Fruit fly (Drosophila melanogaster) whole organism, embryonic: ENCODE results near the gene Desat1.

Experiments used
- ATbp ChIP-seq: fragments of 200-800 bp; sonication (Bioruptor generic); optimal IDR thresholded peaks from 2 replicates; lab custom pipeline; 2017; ENCODE audit warnings: missing biosample characterization, mild to moderate bottlenecking, missing genetic modification characterization, missing genetic modification reagents
- Atf-2 ChIP-seq: fragments of 200-800 bp; sonication (Bioruptor generic); optimal IDR thresholded peaks from 2 replicates; lab custom pipeline; 2016; ENCODE audit warnings: missing biosample characterization, missing genetic modification characterization
- Atf3 ChIP-seq: fragments of 200-800 bp; sonication (Bioruptor generic); optimal IDR thresholded peaks from 3 replicates; lab custom pipeline; 2016; ENCODE audit warnings: missing biosample characterization, missing genetic modification characterization
- BEAF-32 ChIP-seq: fragments of 200-800 bp; sonication (Bioruptor generic); optimal IDR thresholded peaks from 3 replicates; lab custom pipeline; 2017; ENCODE audit warnings: missing biosample characterization, missing genetic modification characterization, mild to moderate bottlenecking, moderate library complexity, missing genetic modification reagents
- CG10654 ChIP-seq: fragments of 200-800 bp; sonication (Bioruptor generic); optimal IDR thresholded peaks from 2 replicates; lab custom pipeline; 2016; ENCODE audit warnings: missing biosample characterization, missing genetic modification characterization
- CG12071 ChIP-seq: fragments of 200-800 bp; sonication (Bioruptor generic); optimal IDR thresholded peaks from 3 replicates; lab custom pipeline; 2018; ENCODE audit warnings: missing biosample characterization, mild to moderate bottlenecking, missing genetic modification characterization
- CG12299 ChIP-seq: fragments of 200-800 bp; sonication (Bioruptor generic); optimal IDR thresholded peaks from 2 replicates; lab custom pipeline; 2018; ENCODE audit warnings: missing biosample characterization, mild to moderate bottlenecking, missing genetic modification characterization
- CG12769 ChIP-seq: fragments of 200-800 bp; sonication (Bioruptor generic); optimal IDR thresholded peaks from 2 replicates; lab custom pipeline; 2019; ENCODE audit warnings: missing biosample characterization, mild to moderate bottlenecking, missing genetic modification characterization, moderate library complexity
- CG14667 ChIP-seq: fragments of 200-800 bp; sonication (Bioruptor generic); IDR thresholded peaks from 2 replicates; pipeline ENCODE4 v1.3.6; 2022; ENCODE audit warnings: missing biosample characterization, missing genetic modification characterization
- CG1647 ChIP-seq: fragments of 200-800 bp; sonication (Bioruptor generic); optimal IDR thresholded peaks from 3 replicates; lab custom pipeline; 2016; ENCODE audit warnings: missing biosample characterization, missing genetic modification characterization
- CG16815 ChIP-seq: fragments of 200-800 bp; sonication (Bioruptor generic); optimal IDR thresholded peaks from 3 replicates; lab custom pipeline; 2017; ENCODE audit warnings: missing biosample characterization, mild to moderate bottlenecking, missing genetic modification characterization
- CG17359 ChIP-seq: fragments of 200-800 bp; sonication (Bioruptor generic); optimal IDR thresholded peaks from 3 replicates; lab custom pipeline; 2018; ENCODE audit warnings: missing biosample characterization, mild to moderate bottlenecking, missing genetic modification characterization, moderate library complexity
- CG17385 ChIP-seq: fragments of 200-800 bp; sonication (Bioruptor generic); optimal IDR thresholded peaks from 3 replicates; lab custom pipeline; 2018; ENCODE audit warnings: missing biosample characterization, mild to moderate bottlenecking, missing genetic modification characterization
- CG18011 ChIP-seq: fragments of 200-800 bp; sonication (Bioruptor generic); optimal IDR thresholded peaks from 2 replicates; lab custom pipeline; 2017; ENCODE audit warnings: missing biosample characterization, missing genetic modification characterization, mild to moderate bottlenecking, moderate library complexity, missing genotype
- CG18262 ChIP-seq: fragments of 200-800 bp; optimal IDR thresholded peaks from 3 replicates; lab custom pipeline; 2019; ENCODE audit warnings: missing biosample characterization, mild to moderate bottlenecking, missing genetic modification characterization, moderate library complexity
- CG2199 ChIP-seq: fragments of 200-800 bp; sonication (Bioruptor generic); IDR thresholded peaks from 3 replicates; pipeline ENCODE4 v1.3.6; 2022; ENCODE audit warnings: missing biosample characterization, missing genetic modification characterization
- CG30020 ChIP-seq: fragments of 200-800 bp; optimal IDR thresholded peaks from 2 replicates; lab custom pipeline; 2019; ENCODE audit warnings: missing biosample characterization, mild to moderate bottlenecking, missing genetic modification characterization, moderate library complexity
- CG31224 ChIP-seq: fragments of 200-800 bp; sonication (Bioruptor generic); IDR thresholded peaks from 2 replicates; pipeline ENCODE4 v1.3.6; 2022; ENCODE audit warnings: missing biosample characterization, missing genetic modification characterization
- CG4360 ChIP-seq: fragments of 200-800 bp; sonication (Bioruptor generic); IDR thresholded peaks from 2 replicates; pipeline ENCODE4 v1.3.6; 2022; ENCODE audit warnings: missing biosample characterization, missing genetic modification characterization
- CG4820 ChIP-seq: fragments of 200-800 bp; sonication (Bioruptor generic); optimal IDR thresholded peaks from 3 replicates; lab custom pipeline; 2016; ENCODE audit warnings: missing biosample characterization, missing genetic modification characterization
- CG5953 ChIP-seq: fragments of 200-800 bp; sonication (Bioruptor generic); IDR thresholded peaks from 2 replicates; pipeline ENCODE4 v1.3.6; 2022; ENCODE audit warnings: missing biosample characterization, missing genetic modification characterization
- CG6765 ChIP-seq: fragments of 200-800 bp; sonication (Bioruptor generic); optimal IDR thresholded peaks from 3 replicates; lab custom pipeline; 2017; ENCODE audit warnings: missing biosample characterization, mild to moderate bottlenecking, missing genetic modification characterization
- Dll ChIP-seq: fragments of 200-800 bp; sonication (Bioruptor generic); IDR thresholded peaks from 4 replicates; pipeline ENCODE4 v1.3.6; 2022; ENCODE audit warnings: missing biosample characterization, missing genetic modification characterization; ENCODE audit not compliant: partially characterized antibody
- Fer2 ChIP-seq: fragments of 200-800 bp; sonication (Bioruptor generic); optimal IDR thresholded peaks from 2 replicates; lab custom pipeline; 2018; ENCODE audit warnings: missing biosample characterization, mild to moderate bottlenecking, missing genetic modification characterization, moderate library complexity
- Gsc ChIP-seq: fragments of 200-800 bp; sonication (Bioruptor generic); IDR thresholded peaks from 2 replicates; pipeline ENCODE4 v1.3.6; 2022; ENCODE audit warnings: missing biosample characterization, missing genetic modification characterization
- Lhr ChIP-seq: fragments of 200-800 bp; sonication (Bioruptor generic); optimal IDR thresholded peaks from 3 replicates; lab custom pipeline; 2017; ENCODE audit warnings: mild to moderate bottlenecking, missing biosample characterization, missing genetic modification reagents, missing genetic modification characterization
- Myb ChIP-seq: fragments of 200-800 bp; sonication (Bioruptor generic); optimal IDR thresholded peaks from 2 replicates; lab custom pipeline; 2016; ENCODE audit warnings: missing biosample characterization, missing genetic modification characterization
- Pdp1 ChIP-seq, 2 experiments: fragments of 200-800 bp; sonication (Bioruptor generic); optimal IDR thresholded peaks; 3 replicates each; lab custom pipeline; 2016; ENCODE audit warnings: missing biosample characterization in 2 of 2, missing genetic modification characterization in 2 of 2, mild to moderate bottlenecking in 1 of 2, moderate library complexity in 1 of 2
- Sox102F ChIP-seq: fragments of 200-800 bp; sonication (Bioruptor generic); optimal IDR thresholded peaks from 2 replicates; lab custom pipeline; 2018; ENCODE audit warnings: missing biosample characterization, mild to moderate bottlenecking, missing genetic modification characterization, moderate library complexity
- aop ChIP-seq: fragments of 200-800 bp; sonication (Bioruptor generic); IDR thresholded peaks from 2 replicates; pipeline ENCODE4 v1.3.6; 2022; ENCODE audit warnings: missing biosample characterization, missing genetic modification characterization
- ara ChIP-seq: fragments of 200-800 bp; sonication (Bioruptor generic); IDR thresholded peaks from 2 replicates; pipeline ENCODE4 v1.3.6; 2022; ENCODE audit warnings: missing biosample characterization, missing genetic modification characterization
- da ChIP-seq: fragments of 200-800 bp; sonication (Bioruptor generic); optimal IDR thresholded peaks from 2 replicates; lab custom pipeline; 2016; ENCODE audit warnings: missing biosample characterization, missing genetic modification characterization
- exex ChIP-seq: fragments of 200-800 bp; sonication (Bioruptor generic); optimal IDR thresholded peaks from 4 replicates; lab custom pipeline; 2018; ENCODE audit warnings: missing biosample characterization, mild to moderate bottlenecking, missing genetic modification characterization, moderate library complexity
- fru ChIP-seq: fragments of >200 bp; optimal IDR thresholded peaks from 2 replicates; lab custom pipeline; 2017
- fu2 ChIP-seq: fragments of 200-800 bp; sonication (Bioruptor generic); optimal IDR thresholded peaks from 2 replicates; lab custom pipeline; 2016; ENCODE audit warnings: missing biosample characterization, missing genetic modification characterization
- gem ChIP-seq: fragments of 200-800 bp; sonication (Bioruptor generic); optimal IDR thresholded peaks from 2 replicates; lab custom pipeline; 2019; ENCODE audit warnings: missing biosample characterization, mild to moderate bottlenecking, missing genetic modification characterization, moderate library complexity
- insv ChIP-seq, 2 experiments: fragments of 200-800 bp; sonication (Bioruptor generic); optimal IDR thresholded peaks; 3 replicates each; lab custom pipeline; 2016 to 2018; ENCODE audit warnings: missing biosample characterization in 2 of 2, missing genetic modification characterization in 2 of 2
- nmo ChIP-seq: fragments of 200-800 bp; sonication (Bioruptor generic); optimal IDR thresholded peaks from 2 replicates; lab custom pipeline; 2018; ENCODE audit warnings: missing biosample characterization, mild to moderate bottlenecking, missing genetic modification characterization, moderate library complexity
- odd ChIP-seq: fragments of 200-800 bp; sonication (Bioruptor generic); optimal IDR thresholded peaks from 2 replicates; lab custom pipeline; 2017; ENCODE audit warnings: missing biosample characterization, mild to moderate bottlenecking, missing genetic modification characterization
- p53 ChIP-seq: fragments of 200-800 bp; sonication (Bioruptor generic); optimal IDR thresholded peaks from 2 replicates; lab custom pipeline; 2016; ENCODE audit warnings: missing biosample characterization, missing genetic modification characterization
- pan ChIP-seq, 4 experiments: fragments of >200 bp in 3 of 4; fragments of 200-800 bp in 1 of 4; sonication (Bioruptor generic) in 1 of 4; optimal IDR thresholded peaks in 3 of 4; IDR thresholded peaks in 1 of 4; 2 replicates each; pipeline versions ENCODE4 v1.3.6 to Lab custom; 2017 to 2022; ENCODE audit warnings: missing biosample characterization in 2 of 4, missing genetic modification characterization in 2 of 4, mixed read lengths in 1 of 4
- pfk ChIP-seq: fragments of 200-800 bp; sonication (Bioruptor generic); optimal IDR thresholded peaks from 2 replicates; lab custom pipeline; 2018; ENCODE audit warnings: missing biosample characterization, mild to moderate bottlenecking, missing genetic modification characterization, moderate library complexity
- prd ChIP-seq, 3 experiments: fragments of >200 bp in 2 of 3; fragments of 200-800 bp in 1 of 3; sonication (Bioruptor generic) in 1 of 3; optimal IDR thresholded peaks in 2 of 3; IDR thresholded peaks in 1 of 3; 2 replicates in 2 of 3; 3 replicates in 1 of 3; pipeline versions ENCODE4 v1.3.6 to Lab custom; 2017 to 2022; ENCODE audit warnings: missing biosample characterization in 1 of 3, missing genetic modification characterization in 1 of 3
- sens-2 ChIP-seq: fragments of 200-800 bp; sonication (Bioruptor generic); IDR thresholded peaks from 2 replicates; pipeline ENCODE4 v1.3.6; 2022; ENCODE audit warnings: missing biosample characterization, missing genetic modification characterization
- seq ChIP-seq: fragments of 200-800 bp; sonication (Bioruptor generic); IDR thresholded peaks from 2 replicates; pipeline ENCODE4 v1.3.6; 2022; ENCODE audit warnings: missing biosample characterization, missing genetic modification characterization
- sob ChIP-seq: fragments of 200-800 bp; sonication (Bioruptor generic); IDR thresholded peaks from 2 replicates; pipeline ENCODE4 v1.3.6; 2022; ENCODE audit warnings: missing biosample characterization, missing genetic modification characterization
- sr ChIP-seq: fragments of 200-800 bp; sonication (Bioruptor generic); IDR thresholded peaks from 3 replicates; pipeline ENCODE4 v1.3.6; 2022; ENCODE audit warnings: missing biosample characterization, missing genetic modification characterization
- usp ChIP-seq: fragments of >200 bp; optimal IDR thresholded peaks from 2 replicates; lab custom pipeline; 2017; ENCODE audit warnings: missing biosample characterization, missing genetic modification characterization

Desat1 gene

DNA sequence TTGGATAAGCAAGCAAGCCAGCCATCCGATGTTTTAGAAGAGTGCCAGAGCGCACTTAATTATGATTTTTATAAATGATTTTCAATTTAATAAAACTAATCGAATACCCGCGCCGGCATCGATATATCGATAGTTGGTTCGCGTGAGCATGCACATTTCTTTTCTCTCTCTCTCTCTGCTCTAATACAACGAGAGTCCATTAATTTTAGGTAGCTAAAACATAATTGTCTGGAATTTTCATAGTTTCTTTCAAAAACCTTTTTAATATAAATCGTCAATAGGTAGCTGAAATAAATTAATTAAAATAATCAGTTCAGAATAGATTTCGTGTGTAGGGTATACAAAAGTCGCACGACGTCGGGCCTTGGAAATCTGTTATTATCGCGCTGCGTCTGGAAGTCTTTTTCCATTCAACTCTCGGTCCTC lies 9.5 kb downstream of the Desat1 start, which contains the start of gene CG18549 (continued):
- peak; percentile 94 for TF ChIP-seq CG30020 (tag; lab: Kevin White, UChicago)
- peak; percentile 93 for TF ChIP-seq CG18011 (GFP tag; lab: Kevin White, UChicago)
- TF ChIP-seq Dll (GFP tag; lab: Robert Waterston, UW): peak; percentile 90
- TF ChIP-seq Sox102F (GFP tag; lab: Kevin White, UChicago): peak; percentile 100
- peak; percentile 100 for TF ChIP-seq sens-2 (GFP tag; lab: Robert Waterston, UW)
- peak; percentile 99 for TF ChIP-seq Pdp1 (GFP tag; optimal IDR thresholded peaks at IDR 0.05; lab: Kevin White, UChicago)
- TF ChIP-seq CG10654 (GFP tag; lab: Kevin White, UChicago): peak; percentile 100
- peak; percentile 99 for TF ChIP-seq Fer2 (tag; lab: Kevin White, UChicago)
- peak; percentile 85 for TF ChIP-seq BEAF-32 (GFP tag; lab: Kevin White, UChicago)
- TF ChIP-seq aop: peak; percentile 98
- TF ChIP-seq p53 (GFP tag; lab: Kevin White, UChicago): peak; percentile 96
- TF ChIP-seq Atf3 (GFP tag; lab: Kevin White, UChicago): peak; percentile 99
- TF ChIP-seq CG14667 (GFP tag; lab: Robert Waterston, UW): peak; percentile 99
- TF ChIP-seq Gsc (GFP tag; lab: Robert Waterston, UW): peak; percentile 99
- peak; percentile 100 for TF ChIP-seq nmo (GFP tag; lab: Kevin White, UChicago)
- TF ChIP-seq sr (GFP tag; lab: Robert Waterston, UW): peak; percentile 99; the same call in 2 of the 3 replicates
- TF ChIP-seq sob: peak; percentile 100
- peak; percentile 99 for TF ChIP-seq CG12769 (tag; lab: Kevin White, UChicago)
- peak; percentile 99 for TF ChIP-seq CG4820 (GFP tag; lab: Kevin White, UChicago)
- peak; percentile 99 for TF ChIP-seq CG1647 (GFP tag; lab: Kevin White, UChicago)
- peak; percentile 98 for TF ChIP-seq CG31224 (GFP tag; lab: Robert Waterston, UW)
- peak; percentile 100 for TF ChIP-seq CG17359 (tag; lab: Kevin White, UChicago)
- peak; percentile 99 for TF ChIP-seq Atf-2 (GFP tag; lab: Kevin White, UChicago)
- TF ChIP-seq da (GFP tag; lab: Kevin White, UChicago): peak; percentile 97
- no peak for TF ChIP-seq prd (optimal IDR thresholded peaks at IDR 0.05; lab: Kevin White, UChicago)
- TF ChIP-seq prd (GFP tag; IDR thresholded peaks at IDR 0.05; lab: Robert Waterston, UW): peak; percentile 100
- TF ChIP-seq fu2 (GFP tag; lab: Kevin White, UChicago): peak; percentile 98
- peak; percentile 100 for TF ChIP-seq CG18262 (tag; lab: Kevin White, UChicago)

DNA sequence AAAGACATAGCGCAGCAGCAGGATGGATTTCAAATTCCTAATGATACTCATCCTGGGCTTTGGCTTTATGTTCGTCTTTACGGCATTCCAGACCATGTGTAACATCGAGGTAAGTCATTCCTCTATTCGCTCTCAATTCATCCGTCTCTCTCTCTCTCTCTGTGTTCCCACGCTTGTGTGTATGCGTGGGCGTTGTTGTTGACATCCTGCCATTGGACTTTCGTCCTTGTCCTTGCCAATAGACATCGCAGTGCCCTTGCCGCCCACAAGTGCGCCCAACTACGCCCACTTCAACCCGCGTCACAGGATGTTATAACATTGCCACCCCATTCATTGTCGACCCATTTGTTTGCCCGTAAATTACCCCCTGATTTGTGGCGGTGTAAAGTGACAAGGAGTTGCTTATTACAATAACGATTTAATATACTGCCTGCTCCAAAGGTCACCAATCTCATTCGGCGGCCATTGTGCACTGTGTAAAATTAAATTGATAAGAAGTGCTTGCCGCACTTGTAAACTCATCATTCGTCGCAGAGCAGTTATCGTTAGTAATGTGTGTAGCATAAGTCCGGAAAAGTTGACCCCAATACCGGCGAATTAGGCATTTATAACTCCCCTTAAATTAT lies 10.3 kb downstream of the Desat1 start:
- TF ChIP-seq Lhr (no peak), pan (optimal IDR thresholded peaks at IDR 0.05; lab: Kevin White, UChicago) (no peak), pan (GFP tag; optimal IDR thresholded peaks at IDR 0.05 in 1 of 2, IDR thresholded peaks at IDR 0.05 in 1 of 2) (peak in 1 of 2 experiments; percentile 7), odd (GFP tag; lab: Kevin White, UChicago) (no peak), gem (no peak), ara (no peak), CG16815 (GFP tag; lab: Kevin White, UChicago) (no peak), CG12299 (tag; lab: Kevin White, UChicago) (no peak), CG12071 (GFP tag; lab: Kevin White, UChicago) (peak; percentile 18), ATbp (peak; percentile 20), insv (GFP tag; optimal IDR thresholded peaks at IDR 0.05; lab: Kevin White, UChicago) (no peak), exex (tag; lab: Kevin White, UChicago) (peak; percentile 10), pfk (GFP tag; lab: Kevin White, UChicago) (no peak), Myb (GFP tag; lab: Kevin White, UChicago) (no peak), CG17385 (GFP tag; lab: Kevin White, UChicago) (no peak), fru (lab: Kevin White, UChicago) (no peak), CG4360 (GFP tag; lab: Robert Waterston, UW) (peak; percentile 37; the same call in 1 of the 2 replicates), usp (GFP tag; lab: Kevin White, UChicago) (no peak), seq (GFP tag; lab: Robert Waterston, UW) (peak; percentile 48), CG2199 (GFP tag; lab: Robert Waterston, UW) (0 out of 3 replicates have a peak, but pooled peaks have one; percentile 32), CG5953 (0 out of 2 replicates have a peak, but pooled peaks have one; percentile 19), CG6765 (GFP tag; lab: Kevin White, UChicago) (no peak), CG18011 (GFP tag; lab: Kevin White, UChicago) (no peak)
